Worm (Caenorhabditis elegans) whole organism, L3 larva: Measurements from ENCODE around the gene srd-50.

ENCODE experiments used
- R02D3.7 ChIP-seq: fragments of 150-350 bp; optimal IDR thresholded peaks from 2 replicates; lab custom pipeline; 2014; ENCODE audit warnings: missing biosample characterization, missing genetic modification characterization
- ZK546.5 ChIP-seq: sonication (generic microtip); optimal IDR thresholded peaks from 2 replicates; lab custom pipeline; 2017; ENCODE audit warnings: missing biosample characterization, missing genetic modification characterization
- aly-2 ChIP-seq: fragments of 150-350 bp; optimal IDR thresholded peaks from 2 replicates; lab custom pipeline; 2014; ENCODE audit warnings: missing biosample characterization, missing genetic modification characterization
- ama-1 ChIP-seq: fragments of 150-350 bp; optimal IDR thresholded peaks from 2 replicates; lab custom pipeline; 2018
- ceh-16 ChIP-seq: sonication (generic microtip); optimal IDR thresholded peaks from 2 replicates; lab custom pipeline; 2017; ENCODE audit warnings: missing biosample characterization, missing genetic modification characterization
- ceh-28 ChIP-seq: fragments of 150-350 bp; optimal IDR thresholded peaks from 2 replicates; lab custom pipeline; 2014; ENCODE audit warnings: missing biosample characterization, missing genetic modification reagents, missing genetic modification characterization
- ceh-82 ChIP-seq: fragments of 150-350 bp; optimal IDR thresholded peaks from 2 replicates; lab custom pipeline; 2014; ENCODE audit warnings: missing biosample characterization, missing genetic modification characterization
- ceh-9 ChIP-seq: sonication (generic microtip); optimal IDR thresholded peaks from 2 replicates; lab custom pipeline; 2018; ENCODE audit warnings: missing biosample characterization, missing genetic modification characterization
- daf-12 ChIP-seq: fragments of 150-350 bp; optimal IDR thresholded peaks from 2 replicates; lab custom pipeline; 2014; ENCODE audit warnings: missing biosample characterization, missing genetic modification reagents, missing genetic modification characterization
- egl-27 ChIP-seq: sonication (generic microtip); optimal IDR thresholded peaks from 4 replicates; lab custom pipeline; 2017; ENCODE audit warnings: missing biosample characterization, missing genetic modification reagents, missing genetic modification characterization
- egl-5 ChIP-seq: fragments of 150-350 bp; optimal IDR thresholded peaks from 2 replicates; lab custom pipeline; 2017; ENCODE audit warnings: missing biosample characterization, missing genetic modification reagents, missing genetic modification characterization, inconsistent platforms
- elt-1 ChIP-seq: fragments of 150-350 bp; optimal IDR thresholded peaks from 2 replicates; lab custom pipeline; 2014; ENCODE audit warnings: missing biosample characterization, missing genetic modification characterization
- elt-2 ChIP-seq: sonication (generic microtip); optimal IDR thresholded peaks from 2 replicates; lab custom pipeline; 2016; ENCODE audit warnings: missing genetic modification reagents, mild to moderate bottlenecking, missing genetic modification characterization, missing compliant biosample characterization
- elt-3 ChIP-seq, 3 experiments: fragments of 150-350 bp in 1 of 3; sonication (generic microtip) in 2 of 3; optimal IDR thresholded peaks; 2 replicates in 2 of 3; 4 replicates in 1 of 3; lab custom pipeline; 2014 to 2017; ENCODE audit warnings: missing biosample characterization in 3 of 3, missing genetic modification characterization in 3 of 3
- eor-1 ChIP-seq, 2 experiments: fragments of 150-350 bp; optimal IDR thresholded peaks; 2 replicates each; lab custom pipeline; 2014 to 2018; ENCODE audit warnings: missing biosample characterization in 2 of 2, missing genetic modification characterization in 2 of 2
- fkh-10 ChIP-seq: sonication (generic microtip); optimal IDR thresholded peaks from 2 replicates; lab custom pipeline; 2017; ENCODE audit warnings: missing biosample characterization, missing genetic modification reagents, missing genetic modification characterization
- fkh-2 ChIP-seq: fragments of 150-350 bp; optimal IDR thresholded peaks from 2 replicates; lab custom pipeline; 2014; ENCODE audit warnings: missing biosample characterization, missing genetic modification reagents, missing genetic modification characterization
- fos-1 ChIP-seq: fragments of 150-350 bp; optimal IDR thresholded peaks from 2 replicates; lab custom pipeline; 2014; ENCODE audit warnings: missing biosample characterization, missing genetic modification characterization
- hmg-11 ChIP-seq: sonication (generic microtip); optimal IDR thresholded peaks from 2 replicates; lab custom pipeline; 2016; ENCODE audit warnings: missing genetic modification characterization, missing compliant biosample characterization
- jun-1 ChIP-seq: fragments of 150-350 bp; optimal IDR thresholded peaks from 2 replicates; lab custom pipeline; 2014; ENCODE audit warnings: missing biosample characterization, missing genetic modification reagents, missing genetic modification characterization
- lin-15B ChIP-seq: fragments of 150-350 bp; optimal IDR thresholded peaks from 2 replicates; lab custom pipeline; 2014; ENCODE audit warnings: missing biosample characterization, missing genetic modification characterization
- lin-39 ChIP-seq: fragments of 150-350 bp; optimal IDR thresholded peaks from 2 replicates; lab custom pipeline; 2018; ENCODE audit warnings: missing biosample characterization, missing genetic modification reagents, missing genetic modification characterization
- lsy-12 ChIP-seq: sonication (generic microtip); optimal IDR thresholded peaks from 2 replicates; lab custom pipeline; 2016; ENCODE audit warnings: mild to moderate bottlenecking, missing genetic modification characterization, missing compliant biosample characterization
- mdl-1 ChIP-seq: fragments of 150-350 bp; optimal IDR thresholded peaks from 2 replicates; lab custom pipeline; 2014; ENCODE audit warnings: missing biosample characterization, missing genetic modification characterization
- mml-1 ChIP-seq: fragments of 150-350 bp; sonication (generic microtip); optimal IDR thresholded peaks from 3 replicates; lab custom pipeline; 2014; ENCODE audit warnings: missing biosample characterization, missing genetic modification characterization
- nfya-1 ChIP-seq: sonication (generic microtip); optimal IDR thresholded peaks from 2 replicates; lab custom pipeline; 2017; ENCODE audit warnings: missing genetic modification characterization, mild to moderate bottlenecking, missing compliant biosample characterization, antibody characterized with exemption, moderate library complexity; ENCODE audit not compliant: insufficient read depth
- nhr-11 ChIP-seq: fragments of 150-350 bp; optimal IDR thresholded peaks from 2 replicates; lab custom pipeline; 2014; ENCODE audit warnings: missing biosample characterization, missing genetic modification characterization
- nhr-12 ChIP-seq: fragments of 150-350 bp; optimal IDR thresholded peaks from 2 replicates; lab custom pipeline; 2014; ENCODE audit warnings: missing biosample characterization, missing genetic modification characterization
- nhr-23 ChIP-seq: fragments of 150-350 bp; optimal IDR thresholded peaks from 2 replicates; lab custom pipeline; 2014; ENCODE audit warnings: missing biosample characterization, missing genetic modification reagents, missing genetic modification characterization
- nhr-237 ChIP-seq: fragments of 150-350 bp; optimal IDR thresholded peaks from 2 replicates; lab custom pipeline; 2014; ENCODE audit warnings: missing biosample characterization, missing genetic modification characterization
- nhr-25 ChIP-seq: sonication (generic microtip); optimal IDR thresholded peaks from 2 replicates; lab custom pipeline; 2017; ENCODE audit warnings: missing biosample characterization, missing genetic modification characterization
- nhr-28 ChIP-seq: fragments of 150-350 bp; optimal IDR thresholded peaks from 2 replicates; lab custom pipeline; 2014; ENCODE audit warnings: missing biosample characterization, missing genetic modification characterization
- nhr-43 ChIP-seq: sonication (generic microtip); optimal IDR thresholded peaks from 2 replicates; lab custom pipeline; 2016; ENCODE audit warnings: mild to moderate bottlenecking, missing genetic modification characterization, missing compliant biosample characterization; ENCODE audit not compliant: poor library complexity, severe bottlenecking
- nhr-67 ChIP-seq: fragments of 150-350 bp; optimal IDR thresholded peaks from 2 replicates; lab custom pipeline; 2014; ENCODE audit warnings: missing biosample characterization, missing genetic modification characterization
- nhr-76 ChIP-seq: fragments of 150-350 bp; sonication (generic microtip); optimal IDR thresholded peaks from 5 replicates; lab custom pipeline; 2014; ENCODE audit warnings: missing biosample characterization, missing genetic modification characterization
- nhr-77 ChIP-seq: fragments of 150-350 bp; optimal IDR thresholded peaks from 2 replicates; lab custom pipeline; 2014; ENCODE audit warnings: missing biosample characterization, missing genetic modification characterization
- pha-4 ChIP-seq: fragments of 150-350 bp; optimal IDR thresholded peaks from 2 replicates; lab custom pipeline; 2014; ENCODE audit warnings: missing biosample characterization, missing genetic modification reagents, missing genetic modification characterization
- pqm-1 ChIP-seq: fragments of 150-350 bp; optimal IDR thresholded peaks from 2 replicates; lab custom pipeline; 2017; ENCODE audit warnings: missing biosample characterization, missing genetic modification characterization, inconsistent platforms
- sea-2 ChIP-seq: fragments of 150-350 bp; sonication (generic microtip); optimal IDR thresholded peaks from 4 replicates; lab custom pipeline; 2014; ENCODE audit warnings: missing biosample characterization, missing genetic modification reagents, missing genetic modification characterization
- skn-1 ChIP-seq: fragments of 150-350 bp; optimal IDR thresholded peaks from 2 replicates; lab custom pipeline; 2014; ENCODE audit warnings: missing biosample characterization, missing genetic modification characterization
- snpc-4 ChIP-seq: fragments of 150-350 bp; optimal IDR thresholded peaks from 2 replicates; lab custom pipeline; 2014; ENCODE audit warnings: missing biosample characterization, missing genetic modification characterization
- tbx-2 ChIP-seq: sonication (generic microtip); optimal IDR thresholded peaks from 2 replicates; lab custom pipeline; 2016; ENCODE audit warnings: mild to moderate bottlenecking, missing genetic modification characterization, missing compliant biosample characterization
- unc-39 ChIP-seq: sonication (generic microtip); optimal IDR thresholded peaks from 4 replicates; lab custom pipeline; 2017; ENCODE audit warnings: missing biosample characterization, missing genetic modification characterization
- unc-62 ChIP-seq: fragments of 150-350 bp; sonication (generic microtip); optimal IDR thresholded peaks from 4 replicates; lab custom pipeline; 2014; ENCODE audit warnings: missing biosample characterization, missing genetic modification reagents, missing genetic modification characterization
- zag-1 ChIP-seq: fragments of 150-350 bp; optimal IDR thresholded peaks from 2 replicates; lab custom pipeline; 2014; ENCODE audit warnings: missing biosample characterization, missing genetic modification characterization
- ztf-11 ChIP-seq: fragments of 150-350 bp; optimal IDR thresholded peaks from 2 replicates; lab custom pipeline; 2014; ENCODE audit warnings: missing biosample characterization, missing genetic modification characterization
- ztf-4 ChIP-seq: fragments of 150-350 bp; optimal IDR thresholded peaks from 2 replicates; lab custom pipeline; 2014; ENCODE audit warnings: missing biosample characterization, missing genetic modification characterization

The srd-50 gene

DNA sequence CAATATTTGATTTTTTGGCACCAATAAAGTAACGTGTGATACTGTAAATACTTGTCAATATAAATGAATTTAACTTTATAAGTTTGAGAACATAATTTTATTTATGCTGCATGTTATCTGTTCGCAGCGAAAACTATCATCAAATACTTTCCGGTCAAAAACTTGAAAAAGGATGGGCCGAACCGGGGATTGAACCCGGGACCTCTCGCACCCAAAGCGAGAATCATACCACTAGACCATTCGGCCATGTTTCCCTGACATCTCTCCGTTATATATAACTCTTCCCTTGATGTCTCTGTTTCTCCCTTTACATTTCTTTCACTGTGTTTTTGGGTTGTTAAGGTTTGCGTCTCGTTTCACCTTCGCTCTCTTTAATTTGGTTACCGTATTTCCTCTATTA, 30.2 kb upstream of the srd-50 start:
- TF ChIP-seq ZK546.5 (tag; lab: Kevin White, UChicago) (no peak), ztf-11 (tag; lab: Kevin White, UChicago) (no peak), skn-1 (tag; lab: Kevin White, UChicago) (no peak), nhr-28 (no peak), sea-2 (GFP tag; lab: Kevin White, UChicago) (no peak), fkh-10 (GFP tag; lab: Kevin White, UChicago) (no peak), nhr-77 (tag; lab: Kevin White, UChicago) (no peak), nhr-25 (tag; lab: Kevin White, UChicago) (peak; percentile 32), mml-1 (no peak), egl-5 (tag; lab: Kevin White, UChicago) (no peak), nhr-76 (no peak), nfya-1 (tag; lab: Kevin White, UChicago) (peak; percentile 20), elt-1 (tag; lab: Kevin White, UChicago) (no peak), nhr-43 (tag; lab: Kevin White, UChicago) (peak; percentile 77), lin-15B (no peak), unc-62 (GFP tag; lab: Kevin White, UChicago) (no peak), ztf-4 (tag; lab: Kevin White, UChicago) (no peak), nhr-237 (no peak), aly-2 (tag; lab: Kevin White, UChicago) (no peak), ama-1 (lab: Kevin White, UChicago) (no peak), unc-39 (no peak), elt-3 (tag; optimal IDR thresholded peaks at IDR 0.05; lab: Kevin White, UChicago) (no peak), tbx-2 (peak; percentile 44), ceh-28 (tag; lab: Kevin White, UChicago) (no peak), pha-4 (peak; percentile 13), pqm-1 (peak; percentile 17), nhr-67 (tag; lab: Kevin White, UChicago) (no peak), mdl-1 (tag; lab: Kevin White, UChicago) (no peak), zag-1 (tag; lab: Kevin White, UChicago) (no peak), fkh-2 (tag; lab: Kevin White, UChicago) (no peak), R02D3.7 (tag; lab: Kevin White, UChicago) (no peak), hmg-11 (tag; lab: Kevin White, UChicago) (peak; percentile 81), lsy-12 (tag; lab: Kevin White, UChicago) (peak; percentile 40), snpc-4 (tag; lab: Kevin White, UChicago) (peak; percentile 26), lin-39 (tag; lab: Kevin White, UChicago) (peak; percentile 22), ceh-82 (peak; percentile 27), nhr-23 (tag; lab: Kevin White, UChicago) (no peak), jun-1 (tag; lab: Kevin White, UChicago) (peak; percentile 23), nhr-11 (no peak), daf-12 (tag; lab: Kevin White, UChicago) (no peak), nhr-12 (no peak), egl-27 (tag; lab: Kevin White, UChicago) (peak; percentile 5), ceh-16 (no peak), eor-1 (tag; optimal IDR thresholded peaks at IDR 0.05; lab: Kevin White, UChicago) (no peak), elt-2 (peak; percentile 29), fos-1 (tag; lab: Kevin White, UChicago) (no peak), ceh-9 (no peak)
- TF ChIP-seq, all 47 proteins: peak for 14

DNA sequence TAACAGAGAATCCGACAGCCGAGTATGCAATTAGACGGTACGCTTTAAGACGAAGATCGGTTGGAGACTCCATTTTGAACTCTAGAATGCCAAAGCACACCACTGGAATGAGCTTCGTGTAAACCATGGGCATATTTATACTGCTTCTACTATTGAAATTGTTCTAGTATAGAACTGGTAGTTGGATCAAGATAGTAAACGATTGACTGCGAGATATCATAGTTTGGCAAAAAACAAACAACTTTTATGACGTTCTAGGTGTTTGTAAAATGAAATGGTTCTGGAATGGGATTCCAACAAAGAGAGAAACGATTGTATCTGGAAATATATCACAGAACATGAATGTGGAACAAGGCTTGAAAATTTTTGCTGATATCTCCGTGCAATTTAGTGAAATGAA, 29.4 kb upstream of the srd-50 start, which contains the start of gene col-185:
Gene col-185, minus strand, starts transcription at position 101 of the 400 bp plus-strand sequence.
- TF ChIP-seq lin-15B = no peak
- TF ChIP-seq ZK546.5 (tag; lab: Kevin White, UChicago) = no peak
